Worm (Caenorhabditis elegans) whole organism, early embryonic: ENCODE results near the gene C02F4.5.

Experiments
- B0310.2 ChIP-seq: sonication (generic microtip); optimal IDR thresholded peaks from 2 replicates; lab custom pipeline; 2016; ENCODE audit warnings: mild to moderate bottlenecking, missing genetic modification characterization, missing compliant biosample characterization
- ama-1 ChIP-seq: fragments of 150-350 bp; optimal IDR thresholded peaks from 2 replicates; lab custom pipeline; 2014
- ets-7 ChIP-seq: sonication (generic microtip); optimal IDR thresholded peaks from 2 replicates; lab custom pipeline; 2016; ENCODE audit warnings: missing genotype, missing genetic modification characterization, missing compliant biosample characterization
- flt-1 ChIP-seq: fragments of 200-800 bp; sonication (Bioruptor generic); IDR thresholded peaks from 2 replicates; pipeline ENCODE4 v1.3.6; 2022; ENCODE audit warnings: missing genetic modification characterization, missing compliant biosample characterization
- hmbx-1 ChIP-seq: sonication (generic microtip); optimal IDR thresholded peaks from 2 replicates; lab custom pipeline; 2016; ENCODE audit warnings: mild to moderate bottlenecking, missing genetic modification characterization, missing compliant biosample characterization
- pes-1 ChIP-seq: fragments of 200-800 bp; sonication (Bioruptor generic); IDR thresholded peaks from 2 replicates; pipeline ENCODE4 v1.3.6; 2022; ENCODE audit warnings: missing genetic modification reagents, missing genetic modification characterization, missing compliant biosample characterization
- scrt-1 ChIP-seq: fragments of 200-800 bp; sonication (Bioruptor generic); IDR thresholded peaks from 2 replicates; pipeline ENCODE4 v1.3.6; 2022; ENCODE audit warnings: missing genetic modification characterization, missing compliant biosample characterization
- tbx-11 ChIP-seq: fragments of 200-800 bp; sonication (Bioruptor generic); IDR thresholded peaks from 2 replicates; pipeline ENCODE4 v1.3.6; 2022; ENCODE audit warnings: missing genetic modification characterization, missing compliant biosample characterization
- tra-4 ChIP-seq: sonication (generic microtip); optimal IDR thresholded peaks from 2 replicates; lab custom pipeline; 2017; ENCODE audit warnings: missing genetic modification characterization, missing compliant biosample characterization

DNA sequence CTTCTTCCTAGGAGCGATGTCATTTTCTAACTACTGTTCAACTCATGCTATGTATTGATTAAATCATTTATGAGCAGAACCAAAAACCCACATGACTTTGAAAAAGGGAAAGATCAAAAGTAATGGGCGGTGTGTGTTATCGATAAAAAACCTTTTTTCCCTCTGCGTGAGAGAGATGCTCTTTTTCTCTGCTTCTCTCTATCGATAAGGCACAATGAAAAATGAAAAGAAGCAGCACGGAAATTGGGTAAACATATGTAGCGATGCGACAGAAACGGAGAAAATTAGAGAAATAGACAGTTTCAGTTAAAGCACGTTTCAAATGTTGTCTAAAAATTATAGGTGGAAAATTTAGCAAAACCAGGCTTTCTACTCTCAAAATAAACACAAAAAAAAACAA lies 21.6 kb downstream of the C02F4.5 start:
- no peak for TF ChIP-seq ama-1
- TF ChIP-seq scrt-1 (GFP tag; lab: Robert Waterston, UW), result no peak
- TF ChIP-seq flt-1 (GFP tag; lab: Robert Waterston, UW), result no peak
- TF ChIP-seq pes-1 (GFP tag; lab: Robert Waterston, UW), result no peak
- no peak for TF ChIP-seq tra-4
- no peak for TF ChIP-seq hmbx-1 (tag; lab: Kevin White, UChicago)
- TF ChIP-seq ets-7 (tag; lab: Kevin White, UChicago), result no peak
- TF ChIP-seq B0310.2 (tag; lab: Kevin White, UChicago), result no peak
- no peak for TF ChIP-seq tbx-11 (GFP tag; lab: Robert Waterston, UW)
